Worm (Caenorhabditis elegans) whole organism, L2 larva: ENCODE results near the gene aldo-1.

Experiments used
- R02D3.7 ChIP-seq: fragments of 150-350 bp; optimal IDR thresholded peaks from 2 replicates; lab custom pipeline; 2014; ENCODE audit warnings: missing biosample characterization, missing genetic modification characterization
- ama-1 ChIP-seq: fragments of 150-350 bp; optimal IDR thresholded peaks from 2 replicates; lab custom pipeline; 2018; ENCODE audit warnings: inconsistent platforms
- blmp-1 ChIP-seq: sonication (generic microtip); optimal IDR thresholded peaks from 2 replicates; lab custom pipeline; 2017; ENCODE audit warnings: missing genetic modification characterization, mild to moderate bottlenecking, missing compliant biosample characterization, antibody characterized with exemption, moderate library complexity; ENCODE audit not compliant: insufficient read depth
- ceh-16 ChIP-seq: fragments of 150-350 bp; optimal IDR thresholded peaks from 2 replicates; lab custom pipeline; 2014; ENCODE audit warnings: missing biosample characterization, missing genetic modification characterization
- dmd-4 ChIP-seq: sonication (generic microtip); optimal IDR thresholded peaks from 2 replicates; lab custom pipeline; 2017; ENCODE audit warnings: missing biosample characterization, missing genetic modification characterization
- egl-27 ChIP-seq: sonication (generic microtip); optimal IDR thresholded peaks from 3 replicates; lab custom pipeline; 2017; ENCODE audit warnings: missing biosample characterization, missing genetic modification reagents, missing genetic modification characterization
- elt-1 ChIP-seq: fragments of 150-350 bp; optimal IDR thresholded peaks from 2 replicates; lab custom pipeline; 2014; ENCODE audit warnings: missing biosample characterization, missing genetic modification characterization
- elt-3 ChIP-seq: sonication (generic microtip); optimal IDR thresholded peaks from 2 replicates; lab custom pipeline; 2017; ENCODE audit warnings: missing biosample characterization, missing genetic modification characterization
- fos-1 ChIP-seq: fragments of 150-350 bp; optimal IDR thresholded peaks from 2 replicates; lab custom pipeline; 2014; ENCODE audit warnings: missing biosample characterization, missing genetic modification characterization
- lin-11 ChIP-seq: fragments of 150-350 bp; sonication (generic microtip); optimal IDR thresholded peaks from 2 replicates; lab custom pipeline; 2014; ENCODE audit warnings: missing biosample characterization, missing genetic modification characterization, inconsistent platforms, mixed read lengths
- lin-39 ChIP-seq: fragments of 150-350 bp; optimal IDR thresholded peaks from 2 replicates; lab custom pipeline; 2014; ENCODE audit warnings: missing biosample characterization, missing genetic modification reagents, missing genetic modification characterization
- mdl-1 ChIP-seq, 2 experiments: fragments of 150-350 bp in 1 of 2; sonication (generic microtip) in 1 of 2; optimal IDR thresholded peaks; 2 replicates each; lab custom pipeline; 2017; ENCODE audit warnings: missing biosample characterization in 2 of 2, missing genetic modification characterization in 2 of 2
- nhr-10 ChIP-seq: sonication (generic microtip); optimal IDR thresholded peaks from 2 replicates; lab custom pipeline; 2017; ENCODE audit warnings: missing biosample characterization, missing genetic modification characterization
- nhr-11 ChIP-seq: fragments of 150-350 bp; optimal IDR thresholded peaks from 2 replicates; lab custom pipeline; 2014; ENCODE audit warnings: missing biosample characterization, missing genetic modification characterization
- nhr-12 ChIP-seq: fragments of 150-350 bp; optimal IDR thresholded peaks from 2 replicates; lab custom pipeline; 2014; ENCODE audit warnings: missing biosample characterization, missing genetic modification characterization
- nhr-129 ChIP-seq: fragments of 150-350 bp; optimal IDR thresholded peaks from 2 replicates; lab custom pipeline; 2014; ENCODE audit warnings: missing biosample characterization, missing genetic modification characterization
- nhr-23 ChIP-seq: fragments of 150-350 bp; optimal IDR thresholded peaks from 2 replicates; lab custom pipeline; 2014; ENCODE audit warnings: missing biosample characterization, missing genetic modification reagents, missing genetic modification characterization
- nhr-237 ChIP-seq: fragments of 150-350 bp; optimal IDR thresholded peaks from 2 replicates; lab custom pipeline; 2014; ENCODE audit warnings: missing biosample characterization, missing genetic modification characterization
- nhr-77 ChIP-seq: fragments of 150-350 bp; optimal IDR thresholded peaks from 2 replicates; lab custom pipeline; 2014; ENCODE audit warnings: missing biosample characterization, missing genetic modification characterization
- peb-1 ChIP-seq: fragments of 150-350 bp; optimal IDR thresholded peaks from 2 replicates; lab custom pipeline; 2014; ENCODE audit warnings: missing biosample characterization, missing genetic modification characterization
- sma-3 ChIP-seq: sonication (generic microtip); optimal IDR thresholded peaks from 2 replicates; lab custom pipeline; 2016; ENCODE audit warnings: missing genetic modification reagents, missing genetic modification characterization, missing compliant biosample characterization
- sma-9 ChIP-seq, 2 experiments: fragments of 150-350 bp in 1 of 2; sonication (generic microtip) in 1 of 2; optimal IDR thresholded peaks; 2 replicates each; lab custom pipeline; 2014 to 2016; ENCODE audit warnings: missing genetic modification characterization in 2 of 2, mild to moderate bottlenecking in 1 of 2, missing biosample characterization in 1 of 2, missing compliant biosample characterization in 1 of 2, missing genetic modification reagents in 1 of 2, moderate library complexity in 1 of 2

Gene aldo-1

ce11 chrIII:13526191-13526590 lies 38.5 kb downstream of the aldo-1 start:
- peak; percentile 93 for TF ChIP-seq fos-1 (tag; lab: Kevin White, UChicago)
- TF ChIP-seq R02D3.7 (tag; lab: Kevin White, UChicago), result no peak

- TF ChIP-seq fos-1 (tag; lab: Kevin White, UChicago), result no peak
- no peak for TF ChIP-seq mdl-1 (tag; optimal IDR thresholded peaks at IDR 0.05; lab: Kevin White, UChicago)
- no peak for TF ChIP-seq elt-3 (tag; lab: Kevin White, UChicago)
- no peak for TF ChIP-seq dmd-4 (tag; lab: Kevin White, UChicago)
- TF ChIP-seq nhr-11 (tag; lab: Kevin White, UChicago), result no peak
- no peak for TF ChIP-seq lin-11
- no peak for TF ChIP-seq peb-1 (tag; lab: Kevin White, UChicago)
- TF ChIP-seq nhr-237 (tag; lab: Kevin White, UChicago), result no peak
- TF ChIP-seq sma-9 (GFP tag; optimal IDR thresholded peaks at IDR 0.05; lab: Kevin White, UChicago), result no peak
- no peak for TF ChIP-seq sma-9 (tag; optimal IDR thresholded peaks at IDR 0.05; lab: Kevin White, UChicago)
- no peak for TF ChIP-seq nhr-129 (tag; lab: Kevin White, UChicago)
- no peak for TF ChIP-seq ceh-16 (tag; lab: Kevin White, UChicago)
- no peak for TF ChIP-seq elt-1 (tag; lab: Kevin White, UChicago)
- TF ChIP-seq ama-1, result no peak
Measured at ce11 chrIII:13525118-13525839, 39.5 kb downstream of the aldo-1 start.

ce11 chrIII:13524021-13524420 lies 40.7 kb downstream of the aldo-1 start, which contains the start of gene pod-1:
Gene pod-1, minus strand, starts transcription at chrIII:13524121.
- TF ChIP-seq nhr-23 (tag; lab: Kevin White, UChicago) (no peak), nhr-77 (no peak), egl-27 (tag; lab: Kevin White, UChicago) (no peak), blmp-1 (tag; lab: Kevin White, UChicago) (no peak)

- TF ChIP-seq nhr-10 (tag; lab: Kevin White, UChicago) (no peak), nhr-12 (tag; lab: Kevin White, UChicago) (no peak)
Measured at ce11 chrIII:13518437-13518836, 46.3 kb downstream of the aldo-1 start.

ce11 chrIII:13514470-13514869 lies 50.3 kb downstream of the aldo-1 start, which contains the start of gene mlh-1:
Gene mlh-1, minus strand, starts transcription at chrIII:13514570.
- TF ChIP-seq sma-3 (GFP tag; lab: Kevin White, UChicago) (no peak), R02D3.7 (tag; lab: Kevin White, UChicago) (no peak), lin-39 (no peak)
